Worm (Caenorhabditis elegans) whole organism, L1 larva: ENCODE data around the gene C03A7.13.

Source experiments
- ceh-82 ChIP-seq, 3 experiments: fragments of 150-350 bp in 1 of 3; sonication (generic microtip) in 2 of 3; optimal IDR thresholded peaks; 2 replicates each; lab custom pipeline; 2014 to 2017; ENCODE audit warnings: missing biosample characterization in 3 of 3, missing genetic modification characterization in 3 of 3
- hlh-4 ChIP-seq: sonication (generic microtip); optimal IDR thresholded peaks from 2 replicates; lab custom pipeline; 2016; ENCODE audit warnings: mild to moderate bottlenecking, missing genetic modification characterization, missing compliant biosample characterization
- lin-39 ChIP-seq: fragments of 150-350 bp; optimal IDR thresholded peaks from 2 replicates; lab custom pipeline; 2014; ENCODE audit warnings: missing biosample characterization, missing genetic modification reagents, missing genetic modification characterization
- mep-1 ChIP-seq: fragments of 150-350 bp; optimal IDR thresholded peaks from 2 replicates; lab custom pipeline; 2014; ENCODE audit warnings: missing biosample characterization, missing genetic modification characterization
- nhr-12 ChIP-seq: sonication (generic microtip); optimal IDR thresholded peaks from 2 replicates; lab custom pipeline; 2017; ENCODE audit warnings: missing biosample characterization, missing genetic modification characterization
- pqm-1 ChIP-seq: sonication (generic microtip); optimal IDR thresholded peaks from 3 replicates; lab custom pipeline; 2017; ENCODE audit warnings: missing biosample characterization, missing genetic modification characterization
- tbx-2 ChIP-seq: sonication (generic microtip); optimal IDR thresholded peaks from 2 replicates; lab custom pipeline; 2016; ENCODE audit warnings: missing genetic modification characterization, missing compliant biosample characterization
- unc-62 ChIP-seq: fragments of 150-350 bp; optimal IDR thresholded peaks from 2 replicates; lab custom pipeline; 2014; ENCODE audit warnings: missing biosample characterization, missing genetic modification reagents, missing genetic modification characterization
- zag-1 ChIP-seq: fragments of 150-350 bp; optimal IDR thresholded peaks from 2 replicates; lab custom pipeline; 2014; ENCODE audit warnings: missing biosample characterization, missing genetic modification characterization

DNA sequence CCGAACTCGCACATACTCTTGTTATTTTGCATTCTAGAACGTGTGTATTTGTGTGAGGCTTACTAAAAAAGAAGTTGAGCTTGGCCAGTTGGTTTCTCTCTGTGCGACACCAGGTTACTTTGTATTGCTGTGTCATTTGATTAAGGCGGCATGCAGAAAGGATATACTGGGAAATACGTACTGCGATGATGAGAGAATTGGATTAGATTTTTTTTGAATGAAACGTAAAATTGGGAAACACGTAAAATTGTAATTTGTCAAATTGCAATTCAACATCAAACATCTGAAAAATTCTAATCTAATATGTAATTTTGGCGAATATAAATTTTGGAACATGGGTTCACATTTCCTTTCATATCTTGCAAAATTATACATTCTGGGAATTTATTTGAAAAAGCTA, 48.6 kb downstream of the C03A7.13 start, which contains the start of gene srh-129:
- TF ChIP-seq tbx-2 (tag; lab: Kevin White, UChicago) (no peak), ceh-82 (tag; optimal IDR thresholded peaks at IDR 0.05; lab: Kevin White, UChicago) (no peak), nhr-12 (no peak), lin-39 (tag; lab: Kevin White, UChicago) (no peak), unc-62 (no peak), mep-1 (no peak), hlh-4 (no peak), zag-1 (tag; lab: Kevin White, UChicago) (no peak), pqm-1 (tag; lab: Kevin White, UChicago) (no peak)
